Fruit fly (Drosophila melanogaster): ENCODE data around the gene dac.

DNA sequence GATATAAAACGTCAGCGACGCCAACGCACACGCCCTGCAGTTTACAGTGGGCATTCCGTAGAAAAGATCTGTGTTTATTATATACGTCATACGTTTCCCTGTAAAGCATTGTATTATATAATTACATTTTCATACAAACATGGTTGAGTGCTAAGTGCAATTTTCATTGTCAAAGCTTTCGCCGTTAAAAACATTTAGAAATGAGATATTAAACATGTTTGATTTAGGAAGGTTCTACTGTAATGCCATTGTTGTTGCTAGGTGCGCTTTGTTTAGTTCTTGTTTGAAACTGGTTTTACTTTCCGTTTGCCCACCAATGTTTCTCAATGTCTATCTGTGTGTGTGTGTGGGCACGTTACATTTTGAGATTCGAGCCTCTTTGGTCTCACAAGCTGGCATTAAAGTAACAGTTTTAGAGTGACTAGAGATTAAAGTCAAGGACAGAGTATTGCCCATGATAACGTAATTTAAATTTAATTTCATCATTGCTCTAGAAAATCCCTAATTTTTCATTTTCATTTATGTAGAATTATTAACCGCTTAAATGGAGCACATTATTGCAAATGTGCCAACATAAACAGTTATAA is 6.9 kb upstream of the dac start:
- TF ChIP-seq h (optimal IDR thresholded peaks at IDR 0.05) = no peak
- no peak for TF ChIP-seq ttk (optimal IDR thresholded peaks at IDR 0.05)
- TF ChIP-seq psq (optimal IDR thresholded peaks at IDR 0.05) = no peak
- TF ChIP-seq Sin3A (optimal IDR thresholded peaks at IDR 0.05) = no peak

Data from Kc167 (cell line).